Worm (Caenorhabditis elegans) whole organism, L4 larva: ENCODE results near the gene Y54E2A.10.
A peak's percentile ranks its signal among the peaks of the same experiment; 100 is the strongest.

Source experiments
- D1046.2 ChIP-seq: fragments of 200-800 bp; sonication (Bioruptor generic); IDR thresholded peaks from 2 replicates; pipeline ENCODE4 v1.3.6; 2022; ENCODE audit warnings: missing genetic modification characterization, missing compliant biosample characterization
- F37D6.2 ChIP-seq: sonication (generic microtip); optimal IDR thresholded peaks from 2 replicates; lab custom pipeline; 2016; ENCODE audit warnings: mild to moderate bottlenecking, missing genetic modification characterization, missing compliant biosample characterization
- Y105C5A.15 ChIP-seq: fragments of 200-800 bp; sonication (Bioruptor generic); IDR thresholded peaks from 2 replicates; pipeline ENCODE4 v1.3.6; 2022; ENCODE audit warnings: missing genetic modification characterization, missing compliant biosample characterization
- Y75B8A.6 ChIP-seq: fragments of 200-800 bp; sonication (Bioruptor generic); IDR thresholded peaks from 2 replicates; pipeline ENCODE4 v1.3.6; 2022; ENCODE audit warnings: missing genetic modification reagents, missing genetic modification characterization, missing compliant biosample characterization
- ZK337.2 ChIP-seq: fragments of 200-800 bp; sonication (Bioruptor generic); IDR thresholded peaks from 2 replicates; pipeline ENCODE4 v1.3.6; 2022; ENCODE audit warnings: missing genetic modification reagents, missing genetic modification characterization, missing compliant biosample characterization
- aly-2 ChIP-seq: sonication (generic microtip); optimal IDR thresholded peaks from 2 replicates; lab custom pipeline; 2018; ENCODE audit warnings: missing biosample characterization, missing genetic modification characterization
- ceh-32 ChIP-seq: sonication (generic microtip); optimal IDR thresholded peaks from 2 replicates; lab custom pipeline; 2016; ENCODE audit warnings: mild to moderate bottlenecking, missing genetic modification characterization, missing compliant biosample characterization; ENCODE audit not compliant: poor library complexity
- ceh-82 ChIP-seq: sonication (generic microtip); optimal IDR thresholded peaks from 2 replicates; lab custom pipeline; 2017; ENCODE audit warnings: missing biosample characterization, missing genetic modification characterization
- ces-1 ChIP-seq: fragments of 150-350 bp; sonication (generic microtip); optimal IDR thresholded peaks from 4 replicates; lab custom pipeline; 2014; ENCODE audit warnings: missing biosample characterization, missing genetic modification reagents, missing genetic modification characterization
- cey-2 ChIP-seq: sonication (generic microtip); optimal IDR thresholded peaks from 3 replicates; lab custom pipeline; 2017; ENCODE audit warnings: missing genetic modification characterization, mild to moderate bottlenecking, missing compliant biosample characterization, antibody characterized with exemption, borderline replicate concordance; ENCODE audit not compliant: insufficient read depth
- ctbp-1 ChIP-seq: fragments of 200-800 bp; sonication (Bioruptor generic); IDR thresholded peaks from 2 replicates; pipeline ENCODE4 v1.3.6; 2022; ENCODE audit warnings: missing genetic modification reagents, missing genetic modification characterization, missing compliant biosample characterization
- daf-12 ChIP-seq: fragments of 150-350 bp; optimal IDR thresholded peaks from 2 replicates; lab custom pipeline; 2014; ENCODE audit warnings: missing biosample characterization, missing genetic modification reagents, missing genetic modification characterization
- daf-16 ChIP-seq, 3 experiments: sonication (generic microtip); optimal IDR thresholded peaks; 2 replicates each; lab custom pipeline; 2016 to 2017; ENCODE audit warnings: missing genetic modification characterization in 3 of 3, missing genetic modification reagents in 3 of 3, mild to moderate bottlenecking in 2 of 3, missing compliant biosample characterization in 2 of 3, missing biosample characterization in 1 of 3, moderate library complexity in 1 of 3
- daf-19 ChIP-seq: fragments of 200-800 bp; sonication (Bioruptor generic); conservative IDR thresholded peaks from 2 replicates; pipeline ENCODE4 v1.3.6; 2022; ENCODE audit warnings: missing genetic modification characterization, missing compliant biosample characterization
- daf-8 ChIP-seq: fragments of 200-800 bp; sonication (Bioruptor generic); IDR thresholded peaks from 2 replicates; pipeline ENCODE4 v1.3.6; 2022; ENCODE audit warnings: missing genetic modification characterization, missing compliant biosample characterization
- dmd-6 ChIP-seq: fragments of 200-800 bp; sonication (Bioruptor generic); IDR thresholded peaks from 2 replicates; pipeline ENCODE4 v1.3.6; 2022; ENCODE audit warnings: missing genetic modification reagents, missing genetic modification characterization, missing compliant biosample characterization
- dmd-8 ChIP-seq: fragments of 200-800 bp; sonication (Bioruptor generic); IDR thresholded peaks from 2 replicates; pipeline ENCODE4 v1.3.6; 2022; ENCODE audit warnings: missing genetic modification characterization, missing compliant biosample characterization
- dmd-9 ChIP-seq: fragments of 200-800 bp; sonication (Bioruptor generic); IDR thresholded peaks from 2 replicates; pipeline ENCODE4 v1.3.6; 2022; ENCODE audit warnings: missing genetic modification reagents, missing genetic modification characterization, missing compliant biosample characterization
- duxl-1 ChIP-seq: sonication (generic microtip); optimal IDR thresholded peaks from 2 replicates; lab custom pipeline; 2016; ENCODE audit warnings: mild to moderate bottlenecking, missing genetic modification characterization, moderate library complexity, missing compliant biosample characterization; ENCODE audit not compliant: poor library complexity
- dve-1 ChIP-seq: sonication (generic microtip); optimal IDR thresholded peaks from 2 replicates; lab custom pipeline; 2017; ENCODE audit warnings: antibody characterized with exemption, mild to moderate bottlenecking, missing genetic modification characterization, missing compliant biosample characterization; ENCODE audit not compliant: insufficient read depth
- egl-27 ChIP-seq: sonication (generic microtip); optimal IDR thresholded peaks from 3 replicates; lab custom pipeline; 2017; ENCODE audit warnings: missing biosample characterization, missing genetic modification reagents, missing genetic modification characterization
- hlh-30 ChIP-seq: sonication (generic microtip); optimal IDR thresholded peaks from 2 replicates; lab custom pipeline; 2017; ENCODE audit warnings: antibody characterized with exemption, mild to moderate bottlenecking, missing genetic modification characterization, missing compliant biosample characterization; ENCODE audit not compliant: insufficient read depth
- hmg-1.1 ChIP-seq: fragments of 200-800 bp; sonication (Bioruptor generic); IDR thresholded peaks from 2 replicates; pipeline ENCODE4 v1.3.6; 2022; ENCODE audit warnings: missing genetic modification reagents, missing genetic modification characterization, missing compliant biosample characterization
- jun-1 ChIP-seq: fragments of 150-350 bp; optimal IDR thresholded peaks from 2 replicates; lab custom pipeline; 2014; ENCODE audit warnings: missing biosample characterization, missing genetic modification reagents, missing genetic modification characterization
- lin-15B ChIP-seq: fragments of 150-350 bp; sonication (generic microtip); optimal IDR thresholded peaks from 3 replicates; lab custom pipeline; 2014; ENCODE audit warnings: missing biosample characterization, missing genetic modification characterization
- lin-29 ChIP-seq: fragments of 200-800 bp; sonication (Bioruptor generic); IDR thresholded peaks from 2 replicates; pipeline ENCODE4 v1.3.6; 2022; ENCODE audit warnings: missing genetic modification reagents, missing genetic modification characterization, missing compliant biosample characterization
- lsy-2 ChIP-seq, 2 experiments: fragments of 150-350 bp in 1 of 2; sonication (generic microtip) in 1 of 2; optimal IDR thresholded peaks; 2 replicates each; lab custom pipeline; 2014 to 2017; ENCODE audit warnings: missing biosample characterization in 2 of 2, missing genetic modification characterization in 2 of 2
- madf-9 ChIP-seq: fragments of 200-800 bp; sonication (Bioruptor generic); conservative IDR thresholded peaks from 2 replicates; pipeline ENCODE4 v1.3.6; 2022; ENCODE audit warnings: missing genetic modification reagents, missing genetic modification characterization, missing compliant biosample characterization
- mep-1 ChIP-seq: fragments of 150-350 bp; sonication (generic microtip); optimal IDR thresholded peaks from 3 replicates; lab custom pipeline; 2014; ENCODE audit warnings: missing biosample characterization, missing genetic modification characterization
- mes-2 ChIP-seq: sonication (generic microtip); optimal IDR thresholded peaks from 2 replicates; lab custom pipeline; 2016; ENCODE audit warnings: missing genotype, mild to moderate bottlenecking, missing genetic modification characterization, missing compliant biosample characterization; ENCODE audit not compliant: poor library complexity, severe bottlenecking
- nhr-11 ChIP-seq: fragments of 150-350 bp; optimal IDR thresholded peaks from 2 replicates; lab custom pipeline; 2014; ENCODE audit warnings: missing biosample characterization, missing genetic modification characterization
- nhr-237 ChIP-seq: sonication (generic microtip); optimal IDR thresholded peaks from 2 replicates; lab custom pipeline; 2017; ENCODE audit warnings: missing biosample characterization, missing genetic modification characterization
- nhr-25 ChIP-seq: sonication (generic microtip); optimal IDR thresholded peaks from 2 replicates; lab custom pipeline; 2017; ENCODE audit warnings: missing genetic modification characterization, mild to moderate bottlenecking, missing compliant biosample characterization, antibody characterized with exemption, moderate library complexity, borderline replicate concordance; ENCODE audit not compliant: insufficient read depth
- nhr-28 ChIP-seq: fragments of 150-350 bp; optimal IDR thresholded peaks from 2 replicates; lab custom pipeline; 2014; ENCODE audit warnings: missing biosample characterization, missing genetic modification characterization
- nhr-42 ChIP-seq: fragments of 200-800 bp; sonication (Bioruptor generic); IDR thresholded peaks from 2 replicates; pipeline ENCODE4 v1.3.6; 2022; ENCODE audit warnings: missing genetic modification characterization, missing compliant biosample characterization
- nhr-76 ChIP-seq: fragments of 150-350 bp; optimal IDR thresholded peaks from 2 replicates; lab custom pipeline; 2014; ENCODE audit warnings: missing biosample characterization, missing genetic modification characterization
- nhr-77 ChIP-seq: fragments of 150-350 bp; optimal IDR thresholded peaks from 2 replicates; lab custom pipeline; 2014; ENCODE audit warnings: missing biosample characterization, missing genetic modification characterization
- pha-4 ChIP-seq, 2 experiments: fragments of 150-350 bp in 1 of 2; fragments of 200-800 bp in 1 of 2; sonication (Bioruptor generic) in 1 of 2; IDR thresholded peaks in 1 of 2; optimal IDR thresholded peaks in 1 of 2; 2 replicates each; pipeline versions ENCODE4 v1.3.6 to Lab custom; 2014 to 2022; ENCODE audit warnings: missing genetic modification characterization in 2 of 2, missing genetic modification reagents in 2 of 2, missing biosample characterization in 1 of 2, missing compliant biosample characterization in 1 of 2
- pqm-1 ChIP-seq: sonication (generic microtip); optimal IDR thresholded peaks from 2 replicates; lab custom pipeline; 2017; ENCODE audit warnings: missing biosample characterization, missing genetic modification characterization
- sdz-12 ChIP-seq: fragments of 200-800 bp; sonication (Bioruptor generic); optimal IDR thresholded peaks from 2 replicates; lab custom pipeline; 2018; ENCODE audit warnings: mild to moderate bottlenecking, missing genetic modification characterization, missing compliant biosample characterization
- set-16 ChIP-seq: fragments of 200-800 bp; sonication (Bioruptor generic); IDR thresholded peaks from 2 replicates; pipeline ENCODE4 v1.3.6; 2022; ENCODE audit warnings: missing genetic modification reagents, missing genetic modification characterization, missing compliant biosample characterization
- spr-1 ChIP-seq: sonication (generic microtip); optimal IDR thresholded peaks from 2 replicates; lab custom pipeline; 2016; ENCODE audit warnings: mild to moderate bottlenecking, missing genetic modification characterization, missing compliant biosample characterization
- spr-3 ChIP-seq: fragments of 200-800 bp; sonication (Bioruptor generic); optimal IDR thresholded peaks from 2 replicates; lab custom pipeline; 2018; ENCODE audit warnings: mild to moderate bottlenecking, missing genetic modification characterization, missing compliant biosample characterization
- tag-97 ChIP-seq: fragments of 200-800 bp; sonication (Bioruptor generic); IDR thresholded peaks from 2 replicates; pipeline ENCODE4 v1.3.6; 2022; ENCODE audit warnings: missing genetic modification characterization, missing compliant biosample characterization
- unc-62 ChIP-seq, 3 experiments: fragments of 150-350 bp in 1 of 3; sonication (generic microtip); optimal IDR thresholded peaks in 2 of 3; peaks in 1 of 3; 1 replicate in 1 of 3; 2 replicates in 2 of 3; lab custom pipeline; 2014 to 2017; ENCODE audit warnings: missing biosample characterization in 3 of 3, missing genetic modification characterization in 3 of 3, missing genetic modification reagents in 3 of 3, missing genotype in 1 of 3
- ztf-11 ChIP-seq: fragments of 150-350 bp; optimal IDR thresholded peaks from 2 replicates; lab custom pipeline; 2014; ENCODE audit warnings: missing biosample characterization, missing genetic modification characterization
- ztf-7 ChIP-seq: fragments of 150-350 bp; optimal IDR thresholded peaks from 2 replicates; lab custom pipeline; 2014; ENCODE audit warnings: missing biosample characterization, missing genetic modification characterization

The Y54E2A.10 gene

ce11 chrII:14819258-14819985, 28.6 kb downstream of the Y54E2A.10 start:
- TF ChIP-seq D1046.2 (GFP tag; lab: Robert Waterston, UW) (no peak), dve-1 (tag; lab: Kevin White, UChicago) (peak; percentile 13), hlh-30 (tag; lab: Kevin White, UChicago) (peak; percentile 15), unc-62 (GFP tag; optimal IDR thresholded peaks at IDR 0.05 in 1 of 2; lab: Kevin White, UChicago) (no peak), unc-62 (tag; optimal IDR thresholded peaks at IDR 0.05; lab: Kevin White, UChicago) (no peak), dmd-8 (GFP tag; lab: Robert Waterston, UW) (no peak), mes-2 (no peak), ZK337.2 (GFP tag; lab: Robert Waterston, UW) (no peak), lsy-2 (tag; optimal IDR thresholded peaks at IDR 0.05; lab: Kevin White, UChicago) (peak in 1 of 2 experiments; percentile 1), duxl-1 (tag; lab: Kevin White, UChicago) (no peak), nhr-28 (tag; lab: Kevin White, UChicago) (peak; percentile 81), dmd-6 (GFP tag; lab: Robert Waterston, UW) (peak; percentile 55), lin-15B (tag; lab: Kevin White, UChicago) (no peak), ztf-7 (tag; lab: Kevin White, UChicago) (no peak), nhr-77 (tag; lab: Kevin White, UChicago) (peak; percentile 53), pqm-1 (peak; percentile 4), dmd-9 (no peak), madf-9 (GFP tag; lab: Robert Waterston, UW) (no peak), sdz-12 (GFP tag; lab: Kevin White, UChicago) (no peak), daf-16 (GFP tag; optimal IDR thresholded peaks at IDR 0.05; lab: Kevin White, UChicago) (no peak), daf-16 (tag; optimal IDR thresholded peaks at IDR 0.05; lab: Kevin White, UChicago) (peak; percentile 27), Y75B8A.6 (GFP tag; lab: Robert Waterston, UW) (no peak), ces-1 (GFP tag; lab: Kevin White, UChicago) (no peak), nhr-237 (tag; lab: Kevin White, UChicago) (no peak), daf-8 (GFP tag; lab: Robert Waterston, UW) (no peak), jun-1 (tag; lab: Kevin White, UChicago) (no peak), ctbp-1 (GFP tag; lab: Robert Waterston, UW) (no peak), spr-1 (no peak), daf-19 (GFP tag; lab: Robert Waterston, UW) (no peak), daf-12 (tag; lab: Kevin White, UChicago) (no peak), tag-97 (GFP tag; lab: Robert Waterston, UW) (no peak), nhr-11 (tag; lab: Kevin White, UChicago) (no peak), egl-27 (tag; lab: Kevin White, UChicago) (no peak), cey-2 (tag; lab: Kevin White, UChicago) (no peak), ceh-32 (tag; lab: Kevin White, UChicago) (no peak), mep-1 (peak; percentile 18)

- TF ChIP-seq hlh-30 (tag; lab: Kevin White, UChicago) (peak; percentile 1), nhr-42 (GFP tag; lab: Robert Waterston, UW) (no peak), daf-8 (GFP tag; lab: Robert Waterston, UW) (no peak), lin-29 (GFP tag; lab: Robert Waterston, UW) (no peak), ceh-82 (tag; lab: Kevin White, UChicago) (no peak), nhr-237 (tag; lab: Kevin White, UChicago) (no peak), set-16 (GFP tag; lab: Robert Waterston, UW) (no peak), ctbp-1 (GFP tag; lab: Robert Waterston, UW) (no peak), nhr-25 (tag; lab: Kevin White, UChicago) (no peak), Y105C5A.15 (GFP tag; lab: Robert Waterston, UW) (no peak), D1046.2 (GFP tag; lab: Robert Waterston, UW) (no peak), pha-4 (GFP tag; IDR thresholded peaks at IDR 0.05; lab: Robert Waterston, UW) (no peak), pha-4 (tag; optimal IDR thresholded peaks at IDR 0.05; lab: Kevin White, UChicago) (peak; percentile 60), aly-2 (tag; lab: Kevin White, UChicago) (no peak), ztf-11 (tag; lab: Kevin White, UChicago) (no peak), nhr-76 (no peak), spr-3 (GFP tag; lab: Kevin White, UChicago) (no peak), egl-27 (tag; lab: Kevin White, UChicago) (no peak), hmg-1.1 (GFP tag; lab: Robert Waterston, UW) (no peak), F37D6.2 (tag; lab: Kevin White, UChicago) (no peak)
Measured at ce11 chrII:14820460-14820859, 29.6 kb downstream of the Y54E2A.10 start.
